Worm (Caenorhabditis elegans) whole organism, young adult: Measurements from ENCODE around the gene F10E7.6.

Source experiments
- B0019.2 ChIP-seq: fragments of 200-800 bp; sonication (Bioruptor generic); conservative IDR thresholded peaks from 2 replicates; pipeline ENCODE4 v1.3.6; 2022; ENCODE audit warnings: missing genetic modification reagents, missing genetic modification characterization, missing compliant biosample characterization
- F10E7.11 ChIP-seq: sonication (generic microtip); optimal IDR thresholded peaks from 2 replicates; lab custom pipeline; 2017; ENCODE audit warnings: mild to moderate bottlenecking, missing genetic modification characterization, moderate library complexity, missing compliant biosample characterization
- F33H1.4 ChIP-seq: fragments of 200-800 bp; sonication (Bioruptor generic); IDR thresholded peaks from 2 replicates; pipeline ENCODE4 v1.3.6; 2022; ENCODE audit warnings: missing genetic modification reagents, missing genetic modification characterization, missing compliant biosample characterization
- F39B2.1 ChIP-seq: fragments of 200-800 bp; sonication (Bioruptor generic); IDR thresholded peaks from 2 replicates; pipeline ENCODE4 v1.3.6; 2022; ENCODE audit warnings: missing genetic modification reagents, missing genetic modification characterization, missing compliant biosample characterization
- F55B11.4 ChIP-seq: sonication (generic microtip); optimal IDR thresholded peaks from 2 replicates; lab custom pipeline; 2016; ENCODE audit warnings: missing compliant biosample characterization, missing genetic modification characterization, borderline replicate concordance; ENCODE audit not compliant: insufficient read depth
- F57C9.4 ChIP-seq: sonication (generic microtip); optimal IDR thresholded peaks from 2 replicates; lab custom pipeline; 2017; ENCODE audit warnings: mild to moderate bottlenecking, missing genetic modification characterization, missing compliant biosample characterization
- K11D2.4 ChIP-seq: fragments of 200-800 bp; sonication (Bioruptor generic); IDR thresholded peaks from 2 replicates; pipeline ENCODE4 v1.3.6; 2022; ENCODE audit warnings: missing genetic modification reagents, missing genetic modification characterization, missing compliant biosample characterization
- T07F8.4 ChIP-seq: sonication (generic microtip); optimal IDR thresholded peaks from 2 replicates; lab custom pipeline; 2016; ENCODE audit warnings: mild to moderate bottlenecking, missing genetic modification characterization, moderate library complexity, missing compliant biosample characterization
- Y53G8AR.9 ChIP-seq: fragments of 200-800 bp; sonication (Bioruptor generic); conservative IDR thresholded peaks from 2 replicates; pipeline ENCODE4 v1.3.6; 2022; ENCODE audit warnings: missing genetic modification reagents, missing genetic modification characterization, missing compliant biosample characterization
- Y67H2A.10 ChIP-seq: fragments of 200-800 bp; sonication (Bioruptor generic); conservative IDR thresholded peaks from 2 replicates; pipeline ENCODE4 v1.3.6; 2022; ENCODE audit warnings: missing genetic modification reagents, missing genetic modification characterization, missing compliant biosample characterization
- Y95B8A.8 ChIP-seq: fragments of 200-800 bp; sonication (Bioruptor generic); IDR thresholded peaks from 2 replicates; pipeline ENCODE4 v1.3.6; 2022; ENCODE audit warnings: missing genetic modification reagents, missing genetic modification characterization, missing compliant biosample characterization
- ama-1 ChIP-seq, 3 experiments: fragments of 150-350 bp in 1 of 3; sonication (generic microtip) in 2 of 3; optimal IDR thresholded peaks; 2 replicates each; lab custom pipeline; 2014 to 2018; ENCODE audit warnings: missing biosample characterization in 2 of 3, missing genetic modification characterization in 2 of 3, missing genetic modification reagents in 2 of 3
- attf-5 ChIP-seq: fragments of 200-800 bp; sonication (Bioruptor generic); optimal IDR thresholded peaks from 2 replicates; lab custom pipeline; 2018; ENCODE audit warnings: mild to moderate bottlenecking, missing genetic modification characterization, missing compliant biosample characterization
- ceh-91 ChIP-seq: fragments of 200-800 bp; sonication (Bioruptor generic); IDR thresholded peaks from 2 replicates; pipeline ENCODE4 v1.3.6; 2022; ENCODE audit warnings: missing genetic modification reagents, missing genetic modification characterization, missing compliant biosample characterization
- die-1 ChIP-seq: sonication (generic microtip); optimal IDR thresholded peaks from 2 replicates; lab custom pipeline; 2016; ENCODE audit warnings: missing genotype, mild to moderate bottlenecking, missing genetic modification characterization, missing compliant biosample characterization
- egl-44 ChIP-seq: fragments of 200-800 bp; sonication (Bioruptor generic); IDR thresholded peaks from 2 replicates; pipeline ENCODE4 v1.3.6; 2022; ENCODE audit warnings: missing genetic modification reagents, missing genetic modification characterization, missing compliant biosample characterization
- ekl-4 ChIP-seq: fragments of 200-800 bp; sonication (Bioruptor generic); IDR thresholded peaks from 2 replicates; pipeline ENCODE4 v1.3.6; 2022; ENCODE audit warnings: missing genetic modification reagents, missing genetic modification characterization, missing compliant biosample characterization
- hlh-26 ChIP-seq: fragments of 200-800 bp; sonication (Bioruptor generic); conservative IDR thresholded peaks from 2 replicates; pipeline ENCODE4 v1.3.6; 2022; ENCODE audit warnings: missing genetic modification reagents, missing genetic modification characterization, missing compliant biosample characterization
- hmg-20 ChIP-seq: fragments of 200-800 bp; sonication (Bioruptor generic); IDR thresholded peaks from 2 replicates; pipeline ENCODE4 v1.3.6; 2022; ENCODE audit warnings: missing genetic modification reagents, missing genetic modification characterization, missing compliant biosample characterization
- lin-35 ChIP-seq, 3 experiments: fragments of 150-350 bp in 2 of 3; sonication (generic microtip) in 1 of 3; optimal IDR thresholded peaks; 2 replicates each; lab custom pipeline; 2014 to 2018; ENCODE audit warnings: missing biosample characterization in 3 of 3, missing genetic modification characterization in 3 of 3, missing genetic modification reagents in 3 of 3
- lin-40 ChIP-seq: sonication (generic microtip); optimal IDR thresholded peaks from 2 replicates; lab custom pipeline; 2016; ENCODE audit warnings: missing genetic modification characterization, mild to moderate bottlenecking, missing compliant biosample characterization, missing genotype, missing genetic modification reagents
- lin-54 ChIP-seq: fragments of 200-800 bp; sonication (Bioruptor generic); optimal IDR thresholded peaks from 2 replicates; lab custom pipeline; 2018; ENCODE audit warnings: mild to moderate bottlenecking, missing genetic modification characterization, missing compliant biosample characterization
- lsl-1 ChIP-seq: fragments of 200-800 bp; sonication (Bioruptor generic); optimal IDR thresholded peaks from 2 replicates; lab custom pipeline; 2018; ENCODE audit warnings: mild to moderate bottlenecking, missing genetic modification characterization, moderate library complexity, missing compliant biosample characterization
- madf-8 ChIP-seq: fragments of 200-800 bp; sonication (Bioruptor generic); conservative IDR thresholded peaks from 2 replicates; pipeline ENCODE4 v1.3.6; 2022; ENCODE audit warnings: missing genetic modification reagents, missing genetic modification characterization, missing compliant biosample characterization
- mel-28 ChIP-seq: sonication (generic microtip); optimal IDR thresholded peaks from 2 replicates; lab custom pipeline; 2016; ENCODE audit warnings: borderline replicate concordance, mild to moderate bottlenecking, missing genetic modification characterization, missing compliant biosample characterization
- mxl-1 ChIP-seq: sonication (generic microtip); optimal IDR thresholded peaks from 2 replicates; lab custom pipeline; 2016; ENCODE audit warnings: missing genetic modification characterization, missing compliant biosample characterization
- nfyb-1 ChIP-seq: fragments of 200-800 bp; sonication (Bioruptor generic); IDR thresholded peaks from 2 replicates; pipeline ENCODE4 v1.3.6; 2022; ENCODE audit warnings: missing genetic modification reagents, missing genetic modification characterization, missing compliant biosample characterization
- nhr-120 ChIP-seq: fragments of 200-800 bp; sonication (Bioruptor generic); IDR thresholded peaks from 2 replicates; pipeline ENCODE4 v1.3.6; 2022; ENCODE audit warnings: missing genetic modification characterization, missing compliant biosample characterization
- nhr-27 ChIP-seq: fragments of 200-800 bp; sonication (Bioruptor generic); optimal IDR thresholded peaks from 2 replicates; lab custom pipeline; 2018; ENCODE audit warnings: mild to moderate bottlenecking, missing genetic modification characterization, moderate library complexity, missing compliant biosample characterization
- nhr-80 ChIP-seq: sonication (generic microtip); optimal IDR thresholded peaks from 2 replicates; lab custom pipeline; 2016; ENCODE audit warnings: missing genetic modification characterization, missing compliant biosample characterization
- repo-1 ChIP-seq: sonication (generic microtip); optimal IDR thresholded peaks from 2 replicates; lab custom pipeline; 2017; ENCODE audit warnings: mild to moderate bottlenecking, missing genetic modification characterization, missing compliant biosample characterization
- snpc-1.1 ChIP-seq: sonication (generic microtip); optimal IDR thresholded peaks from 2 replicates; lab custom pipeline; 2017; ENCODE audit warnings: missing genetic modification characterization, mild to moderate bottlenecking, missing compliant biosample characterization, antibody characterized with exemption, moderate library complexity, missing genotype, missing genetic modification reagents; ENCODE audit not compliant: insufficient read depth
- snpc-1.3 ChIP-seq: sonication (generic microtip); optimal IDR thresholded peaks from 2 replicates; lab custom pipeline; 2017; ENCODE audit warnings: missing genetic modification characterization, mild to moderate bottlenecking, missing compliant biosample characterization, antibody characterized with exemption, moderate library complexity, missing genotype, missing genetic modification reagents; ENCODE audit not compliant: insufficient read depth
- tlf-1 ChIP-seq: fragments of 200-800 bp; sonication (Bioruptor generic); optimal IDR thresholded peaks from 2 replicates; lab custom pipeline; 2018; ENCODE audit warnings: mild to moderate bottlenecking, missing genetic modification characterization, missing compliant biosample characterization
- unc-130 ChIP-seq: sonication (generic microtip); optimal IDR thresholded peaks from 2 replicates; lab custom pipeline; 2016; ENCODE audit warnings: missing genetic modification reagents, missing genetic modification characterization, missing compliant biosample characterization
- xnd-1 ChIP-seq: sonication (generic microtip); optimal IDR thresholded peaks from 2 replicates; lab custom pipeline; 2016; ENCODE audit warnings: missing genotype, missing genetic modification reagents, missing genetic modification characterization, missing compliant biosample characterization
- zfh-2 ChIP-seq: fragments of 200-800 bp; sonication (Bioruptor generic); conservative IDR thresholded peaks from 2 replicates; pipeline ENCODE4 v1.3.6; 2022; ENCODE audit warnings: missing genetic modification reagents, missing genetic modification characterization, missing compliant biosample characterization
- ztf-25 ChIP-seq: fragments of 200-800 bp; sonication (Bioruptor generic); IDR thresholded peaks from 2 replicates; pipeline ENCODE4 v1.3.6; 2022; ENCODE audit warnings: missing genetic modification reagents, missing genetic modification characterization, missing compliant biosample characterization
- ztf-26 ChIP-seq: sonication (generic microtip); optimal IDR thresholded peaks from 2 replicates; lab custom pipeline; 2017; ENCODE audit warnings: missing genetic modification characterization, missing compliant biosample characterization
- ztf-28 ChIP-seq: fragments of 200-800 bp; sonication (Bioruptor generic); IDR thresholded peaks from 2 replicates; pipeline ENCODE4 v1.3.6; 2022; ENCODE audit warnings: missing genetic modification reagents, missing genetic modification characterization, missing compliant biosample characterization
- ztf-6 ChIP-seq: fragments of 200-800 bp; sonication (Bioruptor generic); IDR thresholded peaks from 2 replicates; pipeline ENCODE4 v1.3.6; 2022; ENCODE audit warnings: missing genetic modification reagents, missing genetic modification characterization, missing compliant biosample characterization

Gene F10E7.6

ce11 chrII:7106313-7106712 is 6.6 kb upstream of the F10E7.6 start (continued):
- TF ChIP-seq ztf-25 (no peak), hlh-26 (GFP tag; lab: Robert Waterston, UW) (no peak), mxl-1 (tag; lab: Kevin White, UChicago) (no peak), Y67H2A.10 (no peak), B0019.2 (GFP tag; lab: Robert Waterston, UW) (no peak), ceh-91 (GFP tag; lab: Robert Waterston, UW) (no peak), lin-54 (peak; percentile 25), lsl-1 (GFP tag; lab: Kevin White, UChicago) (no peak), egl-44 (GFP tag; lab: Robert Waterston, UW) (no peak), repo-1 (no peak), F33H1.4 (GFP tag; lab: Robert Waterston, UW) (0 out of 2 replicates have a peak, but pooled peaks have one; percentile 5), xnd-1 (tag; lab: Kevin White, UChicago) (no peak), ztf-28 (GFP tag; lab: Robert Waterston, UW) (no peak), attf-5 (GFP tag; lab: Kevin White, UChicago) (no peak), Y95B8A.8 (no peak), ama-1 (optimal IDR thresholded peaks at IDR 0.05; lab: Kevin White, UChicago) (no peak), ama-1 (GFP tag; optimal IDR thresholded peaks at IDR 0.05; lab: Kevin White, UChicago) (no peak), F55B11.4 (no peak), lin-35 (GFP tag; optimal IDR thresholded peaks at IDR 0.05; lab: Kevin White, UChicago) (no peak), F10E7.11 (tag; lab: Kevin White, UChicago) (no peak), zfh-2 (GFP tag; lab: Robert Waterston, UW) (no peak), ztf-26 (no peak), snpc-1.3 (tag; lab: Kevin White, UChicago) (no peak), T07F8.4 (tag; lab: Kevin White, UChicago) (no peak), mel-28 (tag; lab: Kevin White, UChicago) (no peak), F57C9.4 (no peak), unc-130 (no peak), lin-40 (no peak), snpc-1.1 (tag; lab: Kevin White, UChicago) (no peak), hmg-20 (GFP tag; lab: Robert Waterston, UW) (no peak), die-1 (tag; lab: Kevin White, UChicago) (no peak), nfyb-1 (GFP tag; lab: Robert Waterston, UW) (no peak), K11D2.4 (GFP tag; lab: Robert Waterston, UW) (no peak), nhr-120 (GFP tag; lab: Robert Waterston, UW) (no peak), ztf-6 (GFP tag; lab: Robert Waterston, UW) (no peak), F39B2.1 (peak; percentile 51; the same call in 1 of the 2 replicates), nhr-27 (tag; lab: Kevin White, UChicago) (no peak), Y53G8AR.9 (GFP tag; lab: Robert Waterston, UW) (0 out of 2 replicates have a peak, but pooled peaks have one; percentile 33), madf-8 (no peak), ekl-4 (peak; percentile 62; the same call in 1 of the 2 replicates), nhr-80 (tag; lab: Kevin White, UChicago) (no peak), tlf-1 (no peak)
